Fruit fly (Drosophila melanogaster): ENCODE results near the gene CG17328.

The CG17328 gene

DNA sequence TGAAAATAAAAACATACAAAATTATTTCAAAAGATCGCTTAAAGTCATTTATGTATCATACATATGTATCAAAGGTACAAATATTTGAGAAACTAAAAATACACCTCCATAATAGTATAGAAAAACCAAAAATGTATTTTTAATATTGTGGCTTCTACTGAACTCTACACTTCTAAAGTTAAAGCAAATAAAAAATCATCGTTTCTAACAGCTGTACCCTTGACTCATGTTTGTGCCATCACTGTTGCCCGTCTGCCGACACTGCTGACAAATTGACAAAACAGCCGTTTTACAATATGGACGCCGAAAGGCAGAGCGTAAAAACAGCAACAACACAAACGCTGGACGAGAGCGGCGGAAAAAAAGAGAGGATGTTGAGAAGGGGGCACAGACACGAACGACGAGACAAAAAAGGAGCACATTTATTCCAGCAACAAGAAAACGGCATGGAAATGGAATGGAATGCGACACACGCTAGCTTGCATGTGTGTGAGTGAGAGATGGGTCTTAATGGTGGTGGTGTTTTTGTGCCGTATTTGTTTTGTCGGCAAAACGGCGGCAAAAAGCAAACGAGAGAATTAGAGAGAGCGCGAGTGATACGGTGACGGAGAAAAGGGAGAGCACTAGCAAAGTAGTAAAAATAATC is 13.3 kb upstream of the CG17328 start (continued):
- TF ChIP-seq NC2α (GFP tag; optimal IDR thresholded peaks at IDR 0.05) = peak; percentile 70
- peak; percentile 94 for TF ChIP-seq CG2120 (GFP tag; optimal IDR thresholded peaks at IDR 0.05)
- peak; percentile 58 for TF ChIP-seq CG4282 (GFP tag; optimal IDR thresholded peaks at IDR 0.05)
- TF ChIP-seq CG15479 (GFP tag; optimal IDR thresholded peaks at IDR 0.05) = peak; percentile 90
- peak; percentile 71 for TF ChIP-seq Bteb2 (GFP tag; optimal IDR thresholded peaks at IDR 0.05)
- no peak for TF ChIP-seq prd (optimal IDR thresholded peaks at IDR 0.05)
- no peak for TF ChIP-seq prd (GFP tag; IDR thresholded peaks at IDR 0.05)
- TF ChIP-seq CG6854 (GFP tag; optimal IDR thresholded peaks at IDR 0.05) = peak; percentile 64
- TF ChIP-seq yki (optimal IDR thresholded peaks at IDR 0.05) = no peak
- TF ChIP-seq CG8089 (GFP tag; optimal IDR thresholded peaks at IDR 0.05) = peak; percentile 55
- peak; percentile 61 for TF ChIP-seq gsb-n (tag; optimal IDR thresholded peaks at IDR 0.05)
- no peak for TF ChIP-seq E2f1 (GFP tag; IDR thresholded peaks at IDR 0.05)
- no peak for TF ChIP-seq CG14441 (GFP tag; IDR thresholded peaks at IDR 0.05)
- TF ChIP-seq exex (tag; optimal IDR thresholded peaks at IDR 0.05) = peak; percentile 44
- peak; percentile 86 for TF ChIP-seq lilli (GFP tag; optimal IDR thresholded peaks at IDR 0.05)
- peak; percentile 85 for TF ChIP-seq CG10979 (tag; optimal IDR thresholded peaks at IDR 0.05)
- peak; percentile 56 for TF ChIP-seq CG9437 (GFP tag; optimal IDR thresholded peaks at IDR 0.05)
- peak; percentile 68 for TF ChIP-seq CG9876 (GFP tag; optimal IDR thresholded peaks at IDR 0.05)
- peak; percentile 51 for TF ChIP-seq CG5245 (GFP tag; optimal IDR thresholded peaks at IDR 0.05)
- peak; percentile 81 for TF ChIP-seq CG8388 (GFP tag; optimal IDR thresholded peaks at IDR 0.05)
- TF ChIP-seq Vsx1 (GFP tag; optimal IDR thresholded peaks at IDR 0.05) = peak; percentile 54
- no peak for TF ChIP-seq HLHmδ (GFP tag; optimal IDR thresholded peaks at IDR 0.05)
- peak; percentile 73 for TF ChIP-seq CG13624 (GFP tag; optimal IDR thresholded peaks at IDR 0.05)
- peak; percentile 88 for TF ChIP-seq cg (GFP tag; optimal IDR thresholded peaks at IDR 0.05)
- peak; percentile 79 for TF ChIP-seq Mad (GFP tag; optimal IDR thresholded peaks at IDR 0.05)
- peak; percentile 83 for TF ChIP-seq CG15269 (tag; optimal IDR thresholded peaks at IDR 0.05)
- no peak for TF ChIP-seq CG9215 (GFP tag; IDR thresholded peaks at IDR 0.05)
- no peak for TF ChIP-seq C15 (GFP tag; IDR thresholded peaks at IDR 0.05)
- peak; percentile 57 for TF ChIP-seq CG12104 (GFP tag; optimal IDR thresholded peaks at IDR 0.05)
- TF ChIP-seq pb (GFP tag; optimal IDR thresholded peaks at IDR 0.05) = peak; percentile 83
- TF ChIP-seq CG17186 (GFP tag; optimal IDR thresholded peaks at IDR 0.05) = peak; percentile 24
- peak; percentile 75 for TF ChIP-seq salm (tag; optimal IDR thresholded peaks at IDR 0.05)

DNA sequence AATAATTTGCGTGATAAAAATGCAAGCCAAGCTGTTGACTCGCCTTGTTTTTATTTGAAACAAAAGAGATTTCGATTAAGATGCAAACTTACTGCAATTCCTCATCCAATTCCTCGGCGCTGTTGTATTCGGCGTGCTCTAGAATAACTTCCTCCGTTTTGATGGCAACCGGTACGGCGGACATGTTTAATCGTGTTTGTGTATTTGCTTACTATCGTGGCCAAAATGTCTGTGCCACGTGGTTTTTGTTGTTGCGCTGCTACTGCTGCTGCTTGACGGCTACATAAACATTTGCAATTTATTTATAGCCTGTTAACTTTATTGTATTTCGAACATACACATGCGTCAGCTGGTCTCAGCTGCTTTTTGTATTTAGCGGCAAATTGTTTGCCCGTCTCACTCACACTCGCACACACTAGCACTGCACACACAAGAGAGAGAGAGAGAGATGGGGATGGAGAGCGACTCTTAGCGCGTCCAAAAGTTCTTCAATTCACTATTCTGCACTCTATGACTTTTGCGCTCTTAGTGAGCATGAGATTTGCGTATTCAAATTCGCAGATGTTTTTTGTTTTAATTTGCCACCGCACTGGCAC is 12.6 kb upstream of the CG17328 start:
- no peak for TF ChIP-seq CG9727 (GFP tag; optimal IDR thresholded peaks at IDR 0.05)
- no peak for TF ChIP-seq CG8290 (GFP tag; optimal IDR thresholded peaks at IDR 0.05)
- TF ChIP-seq CG8290 (tag; optimal IDR thresholded peaks at IDR 0.05) = no peak
- TF ChIP-seq lab (GFP tag; optimal IDR thresholded peaks at IDR 0.05) = no peak
- no peak for TF ChIP-seq amos (GFP tag; IDR thresholded peaks at IDR 0.05; ENCODE audit: partially characterized antibody)
- TF ChIP-seq pzg (GFP tag; optimal IDR thresholded peaks at IDR 0.05) = no peak
- TF ChIP-seq Gug (GFP tag; IDR thresholded peaks at IDR 0.05) = no peak
- no peak for TF ChIP-seq nmo (GFP tag; optimal IDR thresholded peaks at IDR 0.05)
- TF ChIP-seq CG2129 (GFP tag; IDR thresholded peaks at IDR 0.05; ENCODE audit: partially characterized antibody) = no peak
- TF ChIP-seq YL-1 (GFP tag; optimal IDR thresholded peaks at IDR 0.05) = peak; percentile 33
- peak; percentile 61 to 82 for TF ChIP-seq crp (GFP tag; optimal IDR thresholded peaks at IDR 0.05)
- TF ChIP-seq CG4360 (GFP tag; IDR thresholded peaks at IDR 0.05) = no peak
- TF ChIP-seq cg (GFP tag; optimal IDR thresholded peaks at IDR 0.05) = peak; percentile 73
- peak; percentile 62 to 74 for TF ChIP-seq Trl (optimal IDR thresholded peaks at IDR 0.05)
- TF ChIP-seq Trl (GFP tag; optimal IDR thresholded peaks at IDR 0.05) = no peak
- no peak for TF ChIP-seq tup (GFP tag; optimal IDR thresholded peaks at IDR 0.05)
- TF ChIP-seq CG1832 (GFP tag; optimal IDR thresholded peaks at IDR 0.05) = peak; percentile 85
- peak; percentile 6 for TF ChIP-seq fd64A (GFP tag; optimal IDR thresholded peaks at IDR 0.05)
- TF ChIP-seq CG7745 (tag; optimal IDR thresholded peaks at IDR 0.05) = no peak
- TF ChIP-seq pan (optimal IDR thresholded peaks at IDR 0.05) = no peak
- TF ChIP-seq pan (GFP tag; optimal IDR thresholded peaks at IDR 0.05 in 1 of 2, IDR thresholded peaks at IDR 0.05 in 1 of 2) = no peak

Data from whole organism, embryonic.